Worm (Caenorhabditis elegans) whole organism, L4 larva: Measurements from ENCODE around the gene Y57A10B.7.
A peak's percentile ranks its signal among the peaks of the same experiment; 100 is the strongest.

Experiments
- D1046.2 ChIP-seq: fragments of 200-800 bp; sonication (Bioruptor generic); IDR thresholded peaks from 2 replicates; pipeline ENCODE4 v1.3.6; 2022; ENCODE audit warnings: missing genetic modification characterization, missing compliant biosample characterization
- F26F4.8 ChIP-seq: fragments of 200-800 bp; sonication (Bioruptor generic); conservative IDR thresholded peaks from 2 replicates; pipeline ENCODE4 v1.3.6; 2022; ENCODE audit warnings: missing genetic modification characterization, missing compliant biosample characterization
- F49E8.2 ChIP-seq: sonication (generic microtip); optimal IDR thresholded peaks from 2 replicates; lab custom pipeline; 2016; ENCODE audit warnings: missing compliant biosample characterization, mild to moderate bottlenecking, missing genetic modification characterization, borderline replicate concordance
- Y105C5A.15 ChIP-seq: fragments of 200-800 bp; sonication (Bioruptor generic); IDR thresholded peaks from 2 replicates; pipeline ENCODE4 v1.3.6; 2022; ENCODE audit warnings: missing genetic modification characterization, missing compliant biosample characterization
- Y48G9A.11 ChIP-seq: fragments of 200-800 bp; sonication (Bioruptor generic); IDR thresholded peaks from 2 replicates; pipeline ENCODE4 v1.3.6; 2022; ENCODE audit warnings: missing genetic modification reagents, missing genetic modification characterization, missing compliant biosample characterization
- Y5F2A.4 ChIP-seq: fragments of 200-800 bp; sonication (Bioruptor generic); optimal IDR thresholded peaks from 2 replicates; lab custom pipeline; 2018; ENCODE audit warnings: mild to moderate bottlenecking, missing genetic modification characterization, missing compliant biosample characterization
- Y75B8A.6 ChIP-seq: fragments of 200-800 bp; sonication (Bioruptor generic); IDR thresholded peaks from 2 replicates; pipeline ENCODE4 v1.3.6; 2022; ENCODE audit warnings: missing genetic modification reagents, missing genetic modification characterization, missing compliant biosample characterization
- ZK337.2 ChIP-seq: fragments of 200-800 bp; sonication (Bioruptor generic); IDR thresholded peaks from 2 replicates; pipeline ENCODE4 v1.3.6; 2022; ENCODE audit warnings: missing genetic modification reagents, missing genetic modification characterization, missing compliant biosample characterization
- aha-1 ChIP-seq: fragments of 150-350 bp; peaks from one replicate; lab custom pipeline; 2014; ENCODE audit warnings: missing biosample characterization, missing genetic modification characterization
- aly-2 ChIP-seq: sonication (generic microtip); optimal IDR thresholded peaks from 2 replicates; lab custom pipeline; 2018; ENCODE audit warnings: missing biosample characterization, missing genetic modification characterization
- arid-1 ChIP-seq: fragments of 200-800 bp; sonication (Bioruptor generic); conservative IDR thresholded peaks from 2 replicates; pipeline ENCODE4 v1.3.6; 2022; ENCODE audit warnings: missing genetic modification reagents, missing genetic modification characterization, missing compliant biosample characterization
- ceh-20 ChIP-seq: fragments of 200-800 bp; sonication (Bioruptor generic); IDR thresholded peaks from 2 replicates; pipeline ENCODE4 v1.3.6; 2022; ENCODE audit warnings: missing genetic modification reagents, missing genetic modification characterization, missing compliant biosample characterization
- ceh-28 ChIP-seq: fragments of 150-350 bp; optimal IDR thresholded peaks from 2 replicates; lab custom pipeline; 2014; ENCODE audit warnings: missing biosample characterization, missing genetic modification reagents, missing genetic modification characterization
- ceh-32 ChIP-seq: sonication (generic microtip); optimal IDR thresholded peaks from 2 replicates; lab custom pipeline; 2016; ENCODE audit warnings: mild to moderate bottlenecking, missing genetic modification characterization, missing compliant biosample characterization; ENCODE audit not compliant: poor library complexity
- ceh-44 ChIP-seq: fragments of 200-800 bp; sonication (Bioruptor generic); IDR thresholded peaks from 2 replicates; pipeline ENCODE4 v1.3.6; 2022; ENCODE audit warnings: missing genetic modification reagents, missing genetic modification characterization, missing compliant biosample characterization
- ceh-62 ChIP-seq: sonication (generic microtip); optimal IDR thresholded peaks from 2 replicates; lab custom pipeline; 2017; ENCODE audit warnings: missing biosample characterization, missing genetic modification characterization
- cey-2 ChIP-seq: sonication (generic microtip); optimal IDR thresholded peaks from 3 replicates; lab custom pipeline; 2017; ENCODE audit warnings: missing genetic modification characterization, mild to moderate bottlenecking, missing compliant biosample characterization, antibody characterized with exemption, borderline replicate concordance; ENCODE audit not compliant: insufficient read depth
- ctbp-1 ChIP-seq: fragments of 200-800 bp; sonication (Bioruptor generic); IDR thresholded peaks from 2 replicates; pipeline ENCODE4 v1.3.6; 2022; ENCODE audit warnings: missing genetic modification reagents, missing genetic modification characterization, missing compliant biosample characterization
- duxl-1 ChIP-seq: sonication (generic microtip); optimal IDR thresholded peaks from 2 replicates; lab custom pipeline; 2016; ENCODE audit warnings: mild to moderate bottlenecking, missing genetic modification characterization, moderate library complexity, missing compliant biosample characterization; ENCODE audit not compliant: poor library complexity
- egl-43 ChIP-seq: fragments of 200-800 bp; sonication (Bioruptor generic); IDR thresholded peaks from 2 replicates; pipeline ENCODE4 v1.3.6; 2022; ENCODE audit warnings: missing genetic modification reagents, missing genetic modification characterization, missing compliant biosample characterization
- hif-1 ChIP-seq, 2 experiments: sonication (generic microtip); optimal IDR thresholded peaks; 2 replicates each; lab custom pipeline; 2016 to 2017; ENCODE audit warnings: missing compliant biosample characterization in 2 of 2, missing genetic modification characterization in 2 of 2, missing genetic modification reagents in 2 of 2, missing genotype in 2 of 2, mild to moderate bottlenecking in 1 of 2
- lin-13 ChIP-seq: fragments of 150-350 bp; optimal IDR thresholded peaks from 2 replicates; lab custom pipeline; 2014; ENCODE audit warnings: missing biosample characterization, missing genetic modification reagents, missing genetic modification characterization
- lin-38 ChIP-seq: fragments of 200-800 bp; sonication (Bioruptor generic); IDR thresholded peaks from 2 replicates; pipeline ENCODE4 v1.3.6; 2022; ENCODE audit warnings: missing genetic modification reagents, missing genetic modification characterization, missing compliant biosample characterization
- lir-3 ChIP-seq: sonication (generic microtip); optimal IDR thresholded peaks from 2 replicates; lab custom pipeline; 2016; ENCODE audit warnings: mild to moderate bottlenecking, missing genetic modification characterization, missing compliant biosample characterization
- lsy-2 ChIP-seq, 2 experiments: fragments of 150-350 bp in 1 of 2; sonication (generic microtip) in 1 of 2; optimal IDR thresholded peaks; 2 replicates each; lab custom pipeline; 2014 to 2017; ENCODE audit warnings: missing biosample characterization in 2 of 2, missing genetic modification characterization in 2 of 2
- madf-5 ChIP-seq, 2 experiments: fragments of 200-800 bp; sonication (Bioruptor generic); IDR thresholded peaks; 2 replicates each; pipeline ENCODE4 v1.3.6; 2022; ENCODE audit warnings: missing compliant biosample characterization in 2 of 2, missing genetic modification characterization in 2 of 2
- madf-9 ChIP-seq: fragments of 200-800 bp; sonication (Bioruptor generic); conservative IDR thresholded peaks from 2 replicates; pipeline ENCODE4 v1.3.6; 2022; ENCODE audit warnings: missing genetic modification reagents, missing genetic modification characterization, missing compliant biosample characterization
- mdl-1 ChIP-seq, 2 experiments: fragments of 150-350 bp in 1 of 2; sonication (generic microtip) in 1 of 2; optimal IDR thresholded peaks; 2 replicates each; lab custom pipeline; 2014 to 2017; ENCODE audit warnings: missing biosample characterization in 2 of 2, missing genetic modification characterization in 2 of 2
- mes-2 ChIP-seq: sonication (generic microtip); optimal IDR thresholded peaks from 2 replicates; lab custom pipeline; 2016; ENCODE audit warnings: missing genotype, mild to moderate bottlenecking, missing genetic modification characterization, missing compliant biosample characterization; ENCODE audit not compliant: poor library complexity, severe bottlenecking
- nhr-102 ChIP-seq: sonication (generic microtip); optimal IDR thresholded peaks from 2 replicates; lab custom pipeline; 2016; ENCODE audit warnings: mild to moderate bottlenecking, missing genetic modification characterization, moderate library complexity, missing compliant biosample characterization
- nhr-11 ChIP-seq: fragments of 150-350 bp; optimal IDR thresholded peaks from 2 replicates; lab custom pipeline; 2014; ENCODE audit warnings: missing biosample characterization, missing genetic modification characterization
- nhr-76 ChIP-seq: fragments of 150-350 bp; optimal IDR thresholded peaks from 2 replicates; lab custom pipeline; 2014; ENCODE audit warnings: missing biosample characterization, missing genetic modification characterization
- nhr-77 ChIP-seq: fragments of 150-350 bp; optimal IDR thresholded peaks from 2 replicates; lab custom pipeline; 2014; ENCODE audit warnings: missing biosample characterization, missing genetic modification characterization
- pha-4 ChIP-seq, 2 experiments: fragments of 150-350 bp in 1 of 2; fragments of 200-800 bp in 1 of 2; sonication (Bioruptor generic) in 1 of 2; IDR thresholded peaks in 1 of 2; optimal IDR thresholded peaks in 1 of 2; 2 replicates each; pipeline versions ENCODE4 v1.3.6 to Lab custom; 2014 to 2022; ENCODE audit warnings: missing genetic modification characterization in 2 of 2, missing genetic modification reagents in 2 of 2, missing biosample characterization in 1 of 2, missing compliant biosample characterization in 1 of 2
- php-3 ChIP-seq: fragments of 200-800 bp; sonication (Bioruptor generic); IDR thresholded peaks from 2 replicates; pipeline ENCODE4 v1.3.6; 2022; ENCODE audit warnings: missing genetic modification reagents, missing genetic modification characterization, missing compliant biosample characterization
- pqm-1 ChIP-seq: sonication (generic microtip); optimal IDR thresholded peaks from 2 replicates; lab custom pipeline; 2017; ENCODE audit warnings: missing biosample characterization, missing genetic modification characterization
- saeg-2 ChIP-seq: fragments of 200-800 bp; sonication (Bioruptor generic); IDR thresholded peaks from 2 replicates; pipeline ENCODE4 v1.3.6; 2022; ENCODE audit warnings: missing genetic modification reagents, missing genetic modification characterization, missing compliant biosample characterization
- set-16 ChIP-seq: fragments of 200-800 bp; sonication (Bioruptor generic); IDR thresholded peaks from 2 replicates; pipeline ENCODE4 v1.3.6; 2022; ENCODE audit warnings: missing genetic modification reagents, missing genetic modification characterization, missing compliant biosample characterization
- snpc-4 ChIP-seq: fragments of 150-350 bp; optimal IDR thresholded peaks from 2 replicates; lab custom pipeline; 2014; ENCODE audit warnings: missing biosample characterization, missing genetic modification characterization
- unc-130 ChIP-seq: sonication (generic microtip); optimal IDR thresholded peaks from 2 replicates; lab custom pipeline; 2016; ENCODE audit warnings: missing genetic modification reagents, missing genetic modification characterization, missing compliant biosample characterization
- unc-39 ChIP-seq: sonication (generic microtip); optimal IDR thresholded peaks from 2 replicates; lab custom pipeline; 2017; ENCODE audit warnings: missing biosample characterization, missing genetic modification characterization
- vab-7 ChIP-seq: fragments of 200-800 bp; sonication (Bioruptor generic); IDR thresholded peaks from 2 replicates; pipeline ENCODE4 v1.3.6; 2022; ENCODE audit warnings: missing genetic modification reagents, missing genetic modification characterization, missing compliant biosample characterization
- zfp-3 ChIP-seq: fragments of 200-800 bp; sonication (Bioruptor generic); conservative IDR thresholded peaks from 2 replicates; pipeline ENCODE4 v1.3.6; 2022; ENCODE audit warnings: missing genetic modification reagents, missing genetic modification characterization, missing compliant biosample characterization

Y57A10B.7 gene

DNA sequence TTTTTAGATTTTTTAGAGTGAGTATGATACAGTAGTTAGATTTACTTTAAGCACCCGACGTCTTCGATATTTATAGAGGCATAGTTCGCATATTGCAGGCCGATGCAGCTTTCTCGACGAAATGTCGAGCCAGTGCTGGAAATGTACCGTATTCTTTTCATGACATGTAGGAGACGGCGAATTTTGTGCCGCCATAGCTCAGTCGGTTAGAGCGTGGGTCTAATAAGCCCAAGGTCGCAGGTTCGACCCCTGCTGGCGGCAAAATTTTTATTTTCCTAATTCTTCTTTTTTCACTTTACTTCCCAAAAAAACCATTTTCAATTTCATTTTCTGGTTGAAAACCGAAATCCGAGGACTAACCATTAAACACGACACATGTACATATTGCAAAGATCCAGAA is 31.3 kb downstream of the Y57A10B.7 start (continued):
- no peak for TF ChIP-seq madf-5 (GFP tag; IDR thresholded peaks at IDR 0.05; lab: Robert Waterston, UW)
- no peak for TF ChIP-seq nhr-77
- no peak for TF ChIP-seq set-16
- 0 out of 2 replicates have a peak, but pooled peaks have one; percentile 11 for TF ChIP-seq arid-1 (GFP tag; lab: Robert Waterston, UW)
- no peak for TF ChIP-seq nhr-76 (tag; lab: Kevin White, UChicago)
- peak; percentile 35; the same call in 1 of the 2 replicates for TF ChIP-seq pha-4 (GFP tag; IDR thresholded peaks at IDR 0.05; lab: Robert Waterston, UW)
- no peak for TF ChIP-seq pha-4 (tag; optimal IDR thresholded peaks at IDR 0.05; lab: Kevin White, UChicago)
- TF ChIP-seq ZK337.2, result 0 out of 2 replicates have a peak, but pooled peaks have one; percentile 36
- peak; percentile 48; the same call in 1 of the 2 replicates for TF ChIP-seq Y48G9A.11
- no peak for TF ChIP-seq nhr-11 (tag; lab: Kevin White, UChicago)
- no peak for TF ChIP-seq unc-39 (tag; lab: Kevin White, UChicago)
- TF ChIP-seq nhr-102, result no peak
- peak; percentile 54; the same call in 1 of the 2 replicates for TF ChIP-seq vab-7 (GFP tag; lab: Robert Waterston, UW)
- no peak for TF ChIP-seq aha-1 (tag; lab: Kevin White, UChicago)
- TF ChIP-seq ceh-20 (GFP tag; lab: Robert Waterston, UW), result no peak
- peak; percentile 46 for TF ChIP-seq lin-38 (GFP tag; lab: Robert Waterston, UW)
- no peak for TF ChIP-seq aly-2 (tag; lab: Kevin White, UChicago)
- peak; percentile 74 for TF ChIP-seq egl-43
- no peak for TF ChIP-seq ceh-32 (tag; lab: Kevin White, UChicago)
- 0 out of 2 replicates have a peak, but pooled peaks have one; percentile 29 for TF ChIP-seq madf-9 (GFP tag; lab: Robert Waterston, UW)
- TF ChIP-seq mdl-1 (tag; optimal IDR thresholded peaks at IDR 0.05; lab: Kevin White, UChicago), result no peak
- TF ChIP-seq F49E8.2 (tag; lab: Kevin White, UChicago), result no peak
- no peak for TF ChIP-seq snpc-4 (tag; lab: Kevin White, UChicago)
- TF ChIP-seq ceh-28 (tag; lab: Kevin White, UChicago), result no peak
- no peak for TF ChIP-seq ceh-62 (tag; lab: Kevin White, UChicago)
- no peak for TF ChIP-seq zfp-3
- no peak for TF ChIP-seq pqm-1 (tag; lab: Kevin White, UChicago)
- no peak for TF ChIP-seq Y105C5A.15 (GFP tag; lab: Robert Waterston, UW)
- no peak for TF ChIP-seq cey-2 (tag; lab: Kevin White, UChicago)
- no peak for TF ChIP-seq unc-130 (GFP tag; lab: Kevin White, UChicago)
- TF ChIP-seq Y75B8A.6, result no peak
- TF ChIP-seq D1046.2, result no peak
- TF ChIP-seq saeg-2, result no peak
- no peak for TF ChIP-seq lin-13 (GFP tag; lab: Kevin White, UChicago)
- TF ChIP-seq Y5F2A.4 (GFP tag; lab: Kevin White, UChicago), result no peak
- no peak for TF ChIP-seq ctbp-1
- TF ChIP-seq duxl-1 (tag; lab: Kevin White, UChicago), result peak; percentile 21
- TF ChIP-seq mes-2, result peak; percentile 46
- no peak for TF ChIP-seq lsy-2 (tag; optimal IDR thresholded peaks at IDR 0.05; lab: Kevin White, UChicago)
- TF ChIP-seq php-3, result no peak
- TF ChIP-seq hif-1 (tag; optimal IDR thresholded peaks at IDR 0.05; lab: Kevin White, UChicago), result no peak
- TF ChIP-seq lir-3 (tag; lab: Kevin White, UChicago), result no peak
- TF ChIP-seq F26F4.8, result 0 out of 2 replicates have a peak, but pooled peaks have one; percentile 44
- TF ChIP-seq ceh-44, result 0 out of 2 replicates have a peak, but pooled peaks have one; percentile 12
